Fruit fly (Drosophila melanogaster): ENCODE measurements around the gene Rnf11.

The Rnf11 gene

dm6 chr4:380462-380861 is 65.7 kb downstream of the Rnf11 start (continued):
- TF ChIP-seq Doc3 (GFP tag; IDR thresholded peaks at IDR 0.05; ENCODE audit: partially characterized antibody), result no peak
- TF ChIP-seq Ets65A (GFP tag), result peak; percentile 68
- no peak for TF ChIP-seq CG17802 (tag; optimal IDR thresholded peaks at IDR 0.05)
- no peak for TF ChIP-seq pita (GFP tag; optimal IDR thresholded peaks at IDR 0.05)
- no peak for TF ChIP-seq CG7745 (tag; optimal IDR thresholded peaks at IDR 0.05)
- no peak for TF ChIP-seq CG17385 (GFP tag; optimal IDR thresholded peaks at IDR 0.05)
- TF ChIP-seq CG11695 (GFP tag; IDR thresholded peaks at IDR 0.05), result no peak
- TF ChIP-seq zen (tag; optimal IDR thresholded peaks at IDR 0.05), result peak; percentile 62
- no peak for TF ChIP-seq fd3F (GFP tag; optimal IDR thresholded peaks at IDR 0.05)
